Worm (Caenorhabditis elegans) whole organism, early embryonic: ENCODE measurements around the gene F01D5.1.

ENCODE experiments used
- B0310.2 ChIP-seq: sonication (generic microtip); optimal IDR thresholded peaks from 2 replicates; lab custom pipeline; 2016; ENCODE audit warnings: mild to moderate bottlenecking, missing genetic modification characterization, missing compliant biosample characterization
- F13C5.2 ChIP-seq: sonication (generic microtip); optimal IDR thresholded peaks from 2 replicates; lab custom pipeline; 2017; ENCODE audit warnings: mild to moderate bottlenecking, missing genetic modification characterization, inconsistent platforms, missing compliant biosample characterization
- ama-1 ChIP-seq: fragments of 150-350 bp; optimal IDR thresholded peaks from 2 replicates; lab custom pipeline; 2014
- ceh-13 ChIP-seq: fragments of 200-800 bp; sonication (Bioruptor generic); optimal IDR thresholded peaks from 2 replicates; lab custom pipeline; 2018; ENCODE audit warnings: mild to moderate bottlenecking, missing genetic modification characterization, missing compliant biosample characterization
- ceh-36 ChIP-seq: sonication (generic microtip); optimal IDR thresholded peaks from 2 replicates; lab custom pipeline; 2016; ENCODE audit warnings: missing genetic modification characterization, inconsistent platforms, missing compliant biosample characterization
- flt-1 ChIP-seq: fragments of 200-800 bp; sonication (Bioruptor generic); IDR thresholded peaks from 2 replicates; pipeline ENCODE4 v1.3.6; 2022; ENCODE audit warnings: missing genetic modification characterization, missing compliant biosample characterization
- hmbx-1 ChIP-seq: sonication (generic microtip); optimal IDR thresholded peaks from 2 replicates; lab custom pipeline; 2016; ENCODE audit warnings: mild to moderate bottlenecking, missing genetic modification characterization, missing compliant biosample characterization
- hmg-4 ChIP-seq: fragments of 200-800 bp; sonication (Bioruptor generic); optimal IDR thresholded peaks from 2 replicates; lab custom pipeline; 2018; ENCODE audit warnings: mild to moderate bottlenecking, missing genetic modification characterization, missing compliant biosample characterization
- hnd-1 ChIP-seq: sonication (generic microtip); optimal IDR thresholded peaks from 2 replicates; lab custom pipeline; 2016; ENCODE audit warnings: missing genetic modification characterization, missing compliant biosample characterization
- pes-1 ChIP-seq: fragments of 200-800 bp; sonication (Bioruptor generic); IDR thresholded peaks from 2 replicates; pipeline ENCODE4 v1.3.6; 2022; ENCODE audit warnings: missing genetic modification reagents, missing genetic modification characterization, missing compliant biosample characterization
- sea-1 ChIP-seq: fragments of 200-800 bp; sonication (Bioruptor generic); conservative IDR thresholded peaks from 2 replicates; pipeline ENCODE4 v1.3.6; 2022; ENCODE audit warnings: missing genetic modification characterization, missing compliant biosample characterization
- tbx-11 ChIP-seq: fragments of 200-800 bp; sonication (Bioruptor generic); IDR thresholded peaks from 2 replicates; pipeline ENCODE4 v1.3.6; 2022; ENCODE audit warnings: missing genetic modification characterization, missing compliant biosample characterization
- tra-4 ChIP-seq: sonication (generic microtip); optimal IDR thresholded peaks from 2 replicates; lab custom pipeline; 2017; ENCODE audit warnings: missing genetic modification characterization, missing compliant biosample characterization

ce11 chrII:14045934-14046470 is 48.6 kb upstream of the F01D5.1 start:
- TF ChIP-seq flt-1 (GFP tag; lab: Robert Waterston, UW) (no peak), pes-1 (GFP tag; lab: Robert Waterston, UW) (no peak), ceh-36 (tag; lab: Kevin White, UChicago) (no peak), ama-1 (no peak), sea-1 (no peak), B0310.2 (tag; lab: Kevin White, UChicago) (no peak), tbx-11 (GFP tag; lab: Robert Waterston, UW) (no peak), ceh-13 (GFP tag; lab: Kevin White, UChicago) (no peak), tra-4 (tag; lab: Kevin White, UChicago) (no peak), hmbx-1 (tag; lab: Kevin White, UChicago) (no peak), hnd-1 (tag; lab: Kevin White, UChicago) (no peak), hmg-4 (no peak), F13C5.2 (no peak)
